Comparison of ENCODE assay signal across 4 worm cellular contexts in the genomic region with DNA sequence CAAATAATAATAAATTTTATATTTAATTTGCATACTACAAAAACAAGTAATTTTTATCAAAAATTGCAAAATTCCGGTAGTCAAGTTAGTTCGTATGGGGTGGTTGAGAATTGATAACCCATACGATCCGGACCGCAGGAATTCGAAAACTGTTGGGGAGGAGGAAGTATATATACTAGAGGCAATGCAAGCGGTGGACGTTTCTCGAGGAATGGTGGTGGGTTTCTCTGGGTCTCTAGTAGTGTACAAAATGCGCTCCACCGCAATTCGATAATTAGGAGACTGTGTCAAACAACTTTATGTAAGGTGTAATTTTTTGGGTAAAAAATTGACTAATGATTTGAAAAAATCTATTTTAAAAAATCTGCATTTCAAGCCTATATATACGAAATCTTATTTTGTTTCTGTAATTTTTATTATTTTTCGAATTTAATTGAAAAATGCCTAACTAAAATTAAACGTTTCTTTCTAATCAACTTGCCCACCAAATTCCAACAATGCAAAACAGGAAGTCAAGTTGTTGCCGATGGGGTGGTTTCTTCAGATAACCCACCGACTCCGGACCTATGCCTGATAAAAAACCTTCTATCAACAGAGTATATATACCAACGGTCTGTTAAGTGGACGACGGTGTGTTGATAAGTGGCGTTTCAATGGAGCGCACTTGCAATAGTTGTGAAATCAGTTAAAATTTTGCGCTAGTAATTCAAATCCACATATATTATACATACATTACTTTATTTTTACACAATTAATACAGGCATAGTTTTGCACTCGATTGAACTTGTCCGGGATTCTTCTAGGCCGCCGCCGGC.
TF ChIP-seq lines count a peak whose summit lies in the region.

No protein-coding gene starts in this region.

TF ChIP-seq in whole organism, L2 larva, 48 proteins besides CTCF, POLR2A, EP300 and RAD21 (continued from another document):
- TF ChIP-seq ztf-11 (tag; optimal IDR thresholded peaks at IDR 0.05; lab: Kevin White, UChicago): no peak
- peak; percentile 85 for TF ChIP-seq ztf-4 (tag; optimal IDR thresholded peaks at IDR 0.05; lab: Kevin White, UChicago)
- TF ChIP-seq alr-1 (tag; optimal IDR thresholded peaks at IDR 0.05; lab: Kevin White, UChicago): peak; percentile 84
- peak; percentile 27 for TF ChIP-seq mbf-1 (tag; optimal IDR thresholded peaks at IDR 0.05; lab: Kevin White, UChicago)
- peak; percentile 37 for TF ChIP-seq dmd-4 (tag; optimal IDR thresholded peaks at IDR 0.05; lab: Kevin White, UChicago)
- TF ChIP-seq nhr-6 (tag; optimal IDR thresholded peaks at IDR 0.05; lab: Kevin White, UChicago): peak; percentile 92
- peak; percentile 96 for TF ChIP-seq nhr-21 (tag; optimal IDR thresholded peaks at IDR 0.05; lab: Kevin White, UChicago)
- peak; percentile 44 for TF ChIP-seq nhr-237 (tag; optimal IDR thresholded peaks at IDR 0.05; lab: Kevin White, UChicago)
- TF ChIP-seq fos-1 (tag; optimal IDR thresholded peaks at IDR 0.05; lab: Kevin White, UChicago): peak; percentile 71
- TF ChIP-seq Y55F3AM.14 (GFP tag; optimal IDR thresholded peaks at IDR 0.05; lab: Kevin White, UChicago): peak; percentile 89
- TF ChIP-seq snpc-4 (tag; optimal IDR thresholded peaks at IDR 0.05; lab: Kevin White, UChicago): peak; percentile 100
- peak; percentile 68 for TF ChIP-seq blmp-1 (tag; optimal IDR thresholded peaks at IDR 0.05; lab: Kevin White, UChicago; ENCODE audit: insufficient read depth)
- TF ChIP-seq sma-3 (GFP tag; optimal IDR thresholded peaks at IDR 0.05; lab: Kevin White, UChicago): peak; percentile 92
- TF ChIP-seq lin-11 (tag; optimal IDR thresholded peaks at IDR 0.05; lab: Kevin White, UChicago): peak; percentile 94
- TF ChIP-seq nhr-23 (tag; optimal IDR thresholded peaks at IDR 0.05; lab: Kevin White, UChicago): no peak
- TF ChIP-seq C34F6.9 (tag; optimal IDR thresholded peaks at IDR 0.05; lab: Kevin White, UChicago): peak; percentile 92
- TF ChIP-seq R02D3.7 (tag; optimal IDR thresholded peaks at IDR 0.05; lab: Kevin White, UChicago): peak; percentile 43
- peak; percentile 84 for TF ChIP-seq gmeb-1 (tag; optimal IDR thresholded peaks at IDR 0.05; lab: Kevin White, UChicago)
- peak; percentile 98 for TF ChIP-seq unc-55 (GFP tag; optimal IDR thresholded peaks at IDR 0.05; lab: Kevin White, UChicago)
- no peak for TF ChIP-seq unc-62 (GFP tag; optimal IDR thresholded peaks at IDR 0.05; lab: Kevin White, UChicago)
- peak; percentile 77 for TF ChIP-seq mab-5 (tag; optimal IDR thresholded peaks at IDR 0.05; lab: Kevin White, UChicago)
- TF ChIP-seq skn-1 (tag; optimal IDR thresholded peaks at IDR 0.05; lab: Kevin White, UChicago): no peak
- peak; percentile 84 for TF ChIP-seq ceh-16 (tag; optimal IDR thresholded peaks at IDR 0.05; lab: Kevin White, UChicago)
- peak; percentile 97 for TF ChIP-seq sem-4 (tag; optimal IDR thresholded peaks at IDR 0.05; lab: Kevin White, UChicago)

TF ChIP-seq in whole organism, L4 larva, 104 proteins besides CTCF, POLR2A, EP300 and RAD21 (continued from another document and continues in another):
- TF ChIP-seq T26A8.4 (GFP tag; IDR thresholded peaks at IDR 0.05; lab: Robert Waterston, UW) (peak; percentile 87), daf-19 (GFP tag; conservative IDR thresholded peaks at IDR 0.05; lab: Robert Waterston, UW) (no peak), ceh-32 (tag; optimal IDR thresholded peaks at IDR 0.05; lab: Kevin White, UChicago; ENCODE audit: poor library complexity) (peak; percentile 73), T20F7.1 (GFP tag; optimal IDR thresholded peaks at IDR 0.05; lab: Kevin White, UChicago) (no peak), ceh-82 (tag; optimal IDR thresholded peaks at IDR 0.05; lab: Kevin White, UChicago) (no peak), mxl-2 (GFP tag; conservative IDR thresholded peaks at IDR 0.05; lab: Robert Waterston, UW) (peak; percentile 56; the same call in 1 of the 2 replicates), cey-2 (tag; optimal IDR thresholded peaks at IDR 0.05; lab: Kevin White, UChicago; ENCODE audit: borderline replicate concordance, insufficient read depth) (no peak), hif-1 (tag; optimal IDR thresholded peaks at IDR 0.05; lab: Kevin White, UChicago) (peak; percentile 13 to 76), rbr-2 (tag; optimal IDR thresholded peaks at IDR 0.05; lab: Kevin White, UChicago) (peak; percentile 94), zip-2 (tag; optimal IDR thresholded peaks at IDR 0.05; lab: Kevin White, UChicago) (peak; percentile 69), ceh-44 (GFP tag; IDR thresholded peaks at IDR 0.05; lab: Robert Waterston, UW) (0 out of 2 replicates have a peak, but pooled peaks have one; percentile 36), lin-29 (GFP tag; IDR thresholded peaks at IDR 0.05; lab: Robert Waterston, UW) (peak; percentile 66; the same call in 1 of the 2 replicates), nhr-6 (tag; optimal IDR thresholded peaks at IDR 0.05; lab: Kevin White, UChicago) (peak; percentile 89), unc-39 (tag; optimal IDR thresholded peaks at IDR 0.05; lab: Kevin White, UChicago) (no peak), daf-8 (GFP tag; IDR thresholded peaks at IDR 0.05; lab: Robert Waterston, UW) (no peak), php-3 (GFP tag; IDR thresholded peaks at IDR 0.05; lab: Robert Waterston, UW) (peak; percentile 50; the same call in 1 of the 2 replicates), nhr-76 (tag; optimal IDR thresholded peaks at IDR 0.05; lab: Kevin White, UChicago) (no peak), mdt-29 (GFP tag; IDR thresholded peaks at IDR 0.05; lab: Robert Waterston, UW) (peak; percentile 59), lir-3 (tag; optimal IDR thresholded peaks at IDR 0.05; lab: Kevin White, UChicago) (peak; percentile 67), ztf-11 (tag; optimal IDR thresholded peaks at IDR 0.05; lab: Kevin White, UChicago) (no peak), lin-1 (GFP tag; IDR thresholded peaks at IDR 0.05; lab: Robert Waterston, UW) (peak; percentile 82), madf-5 (GFP tag; IDR thresholded peaks at IDR 0.05; lab: Robert Waterston, UW) (peak; percentile 64 to 79; a peak in 2 of 4 replicates), dmd-6 (GFP tag; IDR thresholded peaks at IDR 0.05; lab: Robert Waterston, UW) (peak; percentile 85), zfp-3 (GFP tag; conservative IDR thresholded peaks at IDR 0.05; lab: Robert Waterston, UW) (peak; percentile 68), daf-16 (GFP tag; optimal IDR thresholded peaks at IDR 0.05; lab: Kevin White, UChicago) (peak; percentile 32 to 73), daf-16 (tag; optimal IDR thresholded peaks at IDR 0.05; lab: Kevin White, UChicago) (peak; percentile 78), nhr-237 (tag; optimal IDR thresholded peaks at IDR 0.05; lab: Kevin White, UChicago) (no peak), lin-15B (tag; optimal IDR thresholded peaks at IDR 0.05; lab: Kevin White, UChicago) (no peak), aly-2 (tag; optimal IDR thresholded peaks at IDR 0.05; lab: Kevin White, UChicago) (no peak), F44E2.7 (GFP tag; IDR thresholded peaks at IDR 0.05; lab: Robert Waterston, UW) (peak; percentile 79; the same call in 1 of the 2 replicates), nhr-10 (tag; optimal IDR thresholded peaks at IDR 0.05; lab: Kevin White, UChicago) (no peak), madf-9 (GFP tag; conservative IDR thresholded peaks at IDR 0.05; lab: Robert Waterston, UW) (peak; percentile 89)

TF ChIP-seq in whole organism, late embryonic, 69 proteins besides CTCF, POLR2A, EP300 and RAD21 (continued from another document and continues in another):
- TF ChIP-seq hlh-8 (tag; optimal IDR thresholded peaks at IDR 0.05; lab: Kevin White, UChicago) (peak; percentile 68), unc-3 (GFP tag; conservative IDR thresholded peaks at IDR 0.05; lab: Robert Waterston, UW) (peak; percentile 87), unc-3 (tag; optimal IDR thresholded peaks at IDR 0.05; lab: Kevin White, UChicago) (peak; percentile 64), pha-4 (tag; optimal IDR thresholded peaks at IDR 0.05; lab: Kevin White, UChicago) (no peak), ceh-9 (tag; optimal IDR thresholded peaks at IDR 0.05; lab: Kevin White, UChicago) (peak; percentile 59), dmd-4 (tag; optimal IDR thresholded peaks at IDR 0.05; lab: Kevin White, UChicago; ENCODE audit: borderline replicate concordance) (peak; percentile 46), pat-9 (tag; optimal IDR thresholded peaks at IDR 0.05; lab: Kevin White, UChicago) (peak; percentile 77), madf-2 (tag; optimal IDR thresholded peaks at IDR 0.05; lab: Kevin White, UChicago) (peak; percentile 83), nfya-1 (tag; optimal IDR thresholded peaks at IDR 0.05; lab: Kevin White, UChicago) (peak; percentile 80), ztf-16 (tag; optimal IDR thresholded peaks at IDR 0.05; lab: Kevin White, UChicago) (peak; percentile 65), pax-1 (tag; optimal IDR thresholded peaks at IDR 0.05; lab: Kevin White, UChicago) (peak; percentile 60), fkh-6 (tag; optimal IDR thresholded peaks at IDR 0.05; lab: Kevin White, UChicago) (peak; percentile 61), ceh-2 (tag; optimal IDR thresholded peaks at IDR 0.05; lab: Kevin White, UChicago) (peak; percentile 70), pqm-1 (tag; optimal IDR thresholded peaks at IDR 0.05; lab: Kevin White, UChicago) (peak; percentile 29), hlh-15 (tag; optimal IDR thresholded peaks at IDR 0.05; lab: Kevin White, UChicago) (peak; percentile 67), fax-1 (tag; optimal IDR thresholded peaks at IDR 0.05; lab: Kevin White, UChicago) (peak; percentile 71), tbx-7 (tag; optimal IDR thresholded peaks at IDR 0.05; lab: Kevin White, UChicago) (peak; percentile 33), eyg-1 (tag; optimal IDR thresholded peaks at IDR 0.05; lab: Kevin White, UChicago) (peak; percentile 50), ceh-14 (tag; optimal IDR thresholded peaks at IDR 0.05; lab: Kevin White, UChicago) (peak; percentile 80), C08G9.2 (tag; optimal IDR thresholded peaks at IDR 0.05; lab: Kevin White, UChicago) (peak; percentile 61), hlh-30 (tag; optimal IDR thresholded peaks at IDR 0.05; lab: Kevin White, UChicago; ENCODE audit: insufficient read depth) (peak; percentile 15), ref-2 (tag; optimal IDR thresholded peaks at IDR 0.05; lab: Kevin White, UChicago) (peak; percentile 78), sdc-2 (tag; optimal IDR thresholded peaks at IDR 0.05; lab: Kevin White, UChicago) (peak; percentile 32), ceh-45 (GFP tag; IDR thresholded peaks at IDR 0.05; lab: Robert Waterston, UW) (peak; percentile 59; the same call in 1 of the 2 replicates), fkh-10 (GFP tag; optimal IDR thresholded peaks at IDR 0.05; lab: Kevin White, UChicago) (no peak), zip-5 (tag; optimal IDR thresholded peaks at IDR 0.05; lab: Kevin White, UChicago) (peak; percentile 57), unc-42 (tag; optimal IDR thresholded peaks at IDR 0.05; lab: Kevin White, UChicago) (peak; percentile 80), pha-2 (tag; optimal IDR thresholded peaks at IDR 0.05; lab: Kevin White, UChicago) (peak; percentile 83), ceh-34 (tag; optimal IDR thresholded peaks at IDR 0.05; lab: Kevin White, UChicago) (peak; percentile 65), pag-3 (tag; optimal IDR thresholded peaks at IDR 0.05; lab: Kevin White, UChicago; ENCODE audit: borderline replicate concordance) (no peak), ets-4 (tag; optimal IDR thresholded peaks at IDR 0.05; lab: Kevin White, UChicago) (peak; percentile 52), mec-3 (tag; optimal IDR thresholded peaks at IDR 0.05; lab: Kevin White, UChicago; ENCODE audit: borderline replicate concordance) (no peak), elt-4 (tag; optimal IDR thresholded peaks at IDR 0.05; lab: Kevin White, UChicago) (no peak), C38D4.7 (GFP tag; optimal IDR thresholded peaks at IDR 0.05; lab: Kevin White, UChicago) (peak; percentile 75), elt-2 (tag; optimal IDR thresholded peaks at IDR 0.05; lab: Kevin White, UChicago) (peak; percentile 81)

TF ChIP-seq in whole organism, mixed stage, embryonic, 35 proteins besides CTCF, POLR2A, EP300 and RAD21 (continued from another document):
- TF ChIP-seq nhr-2 (tag; optimal IDR thresholded peaks at IDR 0.05; lab: Kevin White, UChicago) (peak; percentile 33), cnd-1 (tag; optimal IDR thresholded peaks at IDR 0.05; lab: Kevin White, UChicago) (peak; percentile 90), lin-32 (GFP tag; optimal IDR thresholded peaks at IDR 0.05; lab: Kevin White, UChicago) (peak; percentile 72), unc-62 (GFP tag; optimal IDR thresholded peaks at IDR 0.05; lab: Kevin White, UChicago) (peak; percentile 61), nhr-76 (tag; optimal IDR thresholded peaks at IDR 0.05; lab: Kevin White, UChicago) (no peak), ceh-43 (GFP tag; optimal IDR thresholded peaks at IDR 0.05; lab: Kevin White, UChicago) (peak; percentile 75), lin-13 (tag; optimal IDR thresholded peaks at IDR 0.05; lab: Kevin White, UChicago) (peak; percentile 87), flh-1 (GFP tag; optimal IDR thresholded peaks at IDR 0.05; lab: Kevin White, UChicago) (peak; percentile 2), hlh-1 (tag; optimal IDR thresholded peaks at IDR 0.05; lab: Kevin White, UChicago) (peak; percentile 64), ceh-83 (GFP tag; optimal IDR thresholded peaks at IDR 0.05; lab: Kevin White, UChicago) (peak; percentile 73)
